Fruit fly (Drosophila melanogaster) whole organism, embryonic: ENCODE measurements around the gene tHMG1.

Source experiments
- CG12236 ChIP-seq: fragments of 200-800 bp; sonication (Bioruptor generic); optimal IDR thresholded peaks from 2 replicates; lab custom pipeline; 2016; ENCODE audit warnings: missing biosample characterization, missing genetic modification characterization
- CG13424 ChIP-seq: fragments of 200-800 bp; sonication (Bioruptor generic); optimal IDR thresholded peaks from 2 replicates; lab custom pipeline; 2019; ENCODE audit warnings: missing biosample characterization, mild to moderate bottlenecking, missing genetic modification characterization, moderate library complexity
- CG15514 ChIP-seq: fragments of 200-800 bp; sonication (Bioruptor generic); optimal IDR thresholded peaks from 3 replicates; lab custom pipeline; 2017; ENCODE audit warnings: missing biosample characterization, missing genetic modification characterization, mild to moderate bottlenecking, moderate library complexity, missing genetic modification reagents
- CG30020 ChIP-seq: fragments of 200-800 bp; optimal IDR thresholded peaks from 2 replicates; lab custom pipeline; 2019; ENCODE audit warnings: missing biosample characterization, mild to moderate bottlenecking, missing genetic modification characterization, moderate library complexity
- CG3281 ChIP-seq: fragments of 200-800 bp; sonication (Bioruptor generic); optimal IDR thresholded peaks from 3 replicates; lab custom pipeline; 2017; ENCODE audit warnings: missing biosample characterization, mild to moderate bottlenecking, missing genetic modification characterization
- CG9797 ChIP-seq: fragments of 200-800 bp; sonication (Bioruptor generic); optimal IDR thresholded peaks from 3 replicates; lab custom pipeline; 2018; ENCODE audit warnings: missing biosample characterization, mild to moderate bottlenecking, missing genetic modification characterization
- Nf-YB ChIP-seq: fragments of 200-800 bp; sonication (Bioruptor generic); optimal IDR thresholded peaks from 3 replicates; lab custom pipeline; 2019; ENCODE audit warnings: missing biosample characterization, mild to moderate bottlenecking, missing genetic modification characterization, moderate library complexity
- Vsx1 ChIP-seq: fragments of 200-800 bp; sonication (Bioruptor generic); optimal IDR thresholded peaks from 2 replicates; lab custom pipeline; 2017; ENCODE audit warnings: missing biosample characterization, mild to moderate bottlenecking, missing genetic modification characterization, missing genetic modification reagents
- aop ChIP-seq: fragments of 200-800 bp; sonication (Bioruptor generic); IDR thresholded peaks from 2 replicates; pipeline ENCODE4 v1.3.6; 2022; ENCODE audit warnings: missing biosample characterization, missing genetic modification characterization
- bab2 ChIP-seq: fragments of 200-800 bp; sonication (Bioruptor generic); optimal IDR thresholded peaks from 2 replicates; lab custom pipeline; 2016; ENCODE audit warnings: missing biosample characterization, missing genetic modification characterization
- gt ChIP-seq: fragments of 200-800 bp; sonication (Bioruptor generic); IDR thresholded peaks from 2 replicates; pipeline ENCODE4 v1.3.6; 2022; ENCODE audit warnings: missing biosample characterization, missing genetic modification characterization
- pzg ChIP-seq: fragments of 200-800 bp; sonication (Bioruptor generic); optimal IDR thresholded peaks from 3 replicates; lab custom pipeline; 2018; ENCODE audit warnings: missing biosample characterization, mild to moderate bottlenecking, missing genetic modification characterization, moderate library complexity

- TF ChIP-seq pzg (GFP tag; lab: Kevin White, UChicago): peak; percentile 3
- TF ChIP-seq CG3281 (GFP tag; lab: Kevin White, UChicago): peak; percentile 89
- TF ChIP-seq Nf-YB: peak; percentile 66
- peak; percentile 90 for TF ChIP-seq CG13424
- TF ChIP-seq CG9797: no peak
- no peak for TF ChIP-seq CG30020 (tag; lab: Kevin White, UChicago)
- TF ChIP-seq gt: 0 out of 2 replicates have a peak, but pooled peaks have one; percentile 16
- TF ChIP-seq CG15514: peak; percentile 85
- TF ChIP-seq bab2 (GFP tag; lab: Kevin White, UChicago): peak; percentile 87
- TF ChIP-seq Vsx1 (GFP tag; lab: Kevin White, UChicago): peak; percentile 43
- TF ChIP-seq CG12236 (GFP tag; lab: Kevin White, UChicago): peak; percentile 49
- TF ChIP-seq aop (GFP tag; lab: Robert Waterston, UW): peak; percentile 69; the same call in 1 of the 2 replicates
Observed at dm6 chr3R:22468829-22469487, 22.7 kb upstream of the tHMG1 start.
